Worm (Caenorhabditis elegans) whole organism, L1 larva: Measurements from ENCODE around the gene shc-3.

Experiments
- C04F5.9 ChIP-seq: sonication (generic microtip); optimal IDR thresholded peaks from 2 replicates; lab custom pipeline; 2016; ENCODE audit warnings: missing genetic modification characterization, missing compliant biosample characterization
- C16A3.4 ChIP-seq: fragments of 150-350 bp; optimal IDR thresholded peaks from 2 replicates; lab custom pipeline; 2014; ENCODE audit warnings: missing biosample characterization, missing genetic modification characterization
- C34B4.2 ChIP-seq: sonication (generic microtip); optimal IDR thresholded peaks from 2 replicates; lab custom pipeline; 2017; ENCODE audit warnings: mild to moderate bottlenecking, missing genetic modification characterization, missing compliant biosample characterization
- F16B12.6 ChIP-seq: fragments of 150-350 bp; optimal IDR thresholded peaks from 2 replicates; lab custom pipeline; 2014; ENCODE audit warnings: missing biosample characterization, missing genetic modification characterization
- Y116A8C.19 ChIP-seq: sonication (generic microtip); optimal IDR thresholded peaks from 2 replicates; lab custom pipeline; 2016; ENCODE audit warnings: missing compliant biosample characterization, missing genetic modification characterization, borderline replicate concordance
- ceh-82 ChIP-seq, 3 experiments: fragments of 150-350 bp in 1 of 3; sonication (generic microtip) in 2 of 3; optimal IDR thresholded peaks; 2 replicates each; lab custom pipeline; 2014 to 2017; ENCODE audit warnings: missing biosample characterization in 3 of 3, missing genetic modification characterization in 3 of 3
- ceh-88 ChIP-seq: fragments of 200-800 bp; sonication (Bioruptor generic); IDR thresholded peaks from 2 replicates; pipeline ENCODE4 v1.3.6; 2022; ENCODE audit warnings: missing genetic modification characterization, missing compliant biosample characterization
- ces-1 ChIP-seq: fragments of 150-350 bp; optimal IDR thresholded peaks from 2 replicates; lab custom pipeline; 2014; ENCODE audit warnings: missing biosample characterization, missing genetic modification reagents, missing genetic modification characterization
- dsc-1 ChIP-seq: sonication (generic microtip); optimal IDR thresholded peaks from 2 replicates; lab custom pipeline; 2016; ENCODE audit warnings: mild to moderate bottlenecking, missing genetic modification characterization, missing compliant biosample characterization
- efl-1 ChIP-seq, 4 experiments: fragments of 150-350 bp; optimal IDR thresholded peaks in 3 of 4; peaks in 1 of 4; 1 replicate in 1 of 4; 2 replicates in 3 of 4; lab custom pipeline; 2014; ENCODE audit warnings: missing biosample characterization in 2 of 4, missing genetic modification characterization in 2 of 4, missing genetic modification reagents in 2 of 4
- egl-27 ChIP-seq, 2 experiments: fragments of 150-350 bp in 1 of 2; sonication (generic microtip); optimal IDR thresholded peaks; 3 replicates each; lab custom pipeline; 2017 to 2018; ENCODE audit warnings: missing biosample characterization in 2 of 2, missing genetic modification characterization in 2 of 2, missing genetic modification reagents in 2 of 2
- elt-2 ChIP-seq: sonication (generic microtip); optimal IDR thresholded peaks from 2 replicates; lab custom pipeline; 2016; ENCODE audit warnings: missing genetic modification characterization, mild to moderate bottlenecking, inconsistent platforms, missing compliant biosample characterization, missing genetic modification reagents
- elt-3 ChIP-seq, 6 experiments: fragments of 150-350 bp in 1 of 6; sonication (generic microtip); optimal IDR thresholded peaks; 2 replicates each; lab custom pipeline; 2017 to 2018; ENCODE audit warnings: missing biosample characterization in 6 of 6, missing genetic modification characterization in 6 of 6, inconsistent platforms in 1 of 6
- ets-5 ChIP-seq: fragments of 200-800 bp; sonication (Bioruptor generic); IDR thresholded peaks from 2 replicates; pipeline ENCODE4 v1.3.6; 2022; ENCODE audit warnings: missing genetic modification characterization, missing compliant biosample characterization
- fkh-10 ChIP-seq: sonication (generic microtip); optimal IDR thresholded peaks from 2 replicates; lab custom pipeline; 2017; ENCODE audit warnings: missing biosample characterization, missing genetic modification reagents, missing genetic modification characterization
- fkh-8 ChIP-seq: sonication (generic microtip); optimal IDR thresholded peaks from 2 replicates; lab custom pipeline; 2016; ENCODE audit warnings: mild to moderate bottlenecking, missing genetic modification characterization, missing compliant biosample characterization
- grh-1 ChIP-seq: fragments of 200-800 bp; sonication (Bioruptor generic); IDR thresholded peaks from 2 replicates; pipeline ENCODE4 v1.3.6; 2022; ENCODE audit warnings: missing genetic modification reagents, missing genetic modification characterization, missing compliant biosample characterization
- hlh-4 ChIP-seq: sonication (generic microtip); optimal IDR thresholded peaks from 2 replicates; lab custom pipeline; 2016; ENCODE audit warnings: mild to moderate bottlenecking, missing genetic modification characterization, missing compliant biosample characterization
- irx-1 ChIP-seq: sonication (generic microtip); optimal IDR thresholded peaks from 2 replicates; lab custom pipeline; 2016; ENCODE audit warnings: missing genetic modification characterization, missing compliant biosample characterization
- isw-1 ChIP-seq: fragments of 200-800 bp; sonication (Bioruptor generic); IDR thresholded peaks from 2 replicates; pipeline ENCODE4 v1.3.6; 2022; ENCODE audit warnings: missing genetic modification characterization, missing compliant biosample characterization
- lin-13 ChIP-seq: fragments of 150-350 bp; optimal IDR thresholded peaks from 2 replicates; lab custom pipeline; 2014; ENCODE audit warnings: missing biosample characterization, missing genetic modification reagents, missing genetic modification characterization
- lin-14 ChIP-seq: fragments of 200-800 bp; sonication (Bioruptor generic); optimal IDR thresholded peaks from 2 replicates; lab custom pipeline; 2018; ENCODE audit warnings: mild to moderate bottlenecking, missing genetic modification characterization, moderate library complexity, missing compliant biosample characterization
- lin-15B ChIP-seq: fragments of 150-350 bp; sonication (generic microtip); optimal IDR thresholded peaks from 3 replicates; lab custom pipeline; 2014; ENCODE audit warnings: missing biosample characterization, missing genetic modification characterization
- lin-35 ChIP-seq, 2 experiments: fragments of 150-350 bp; optimal IDR thresholded peaks; 2 replicates each; lab custom pipeline; 2014; ENCODE audit warnings: missing biosample characterization in 2 of 2, missing genetic modification characterization in 2 of 2, missing genetic modification reagents in 2 of 2
- lin-39 ChIP-seq: fragments of 150-350 bp; optimal IDR thresholded peaks from 2 replicates; lab custom pipeline; 2014; ENCODE audit warnings: missing biosample characterization, missing genetic modification reagents, missing genetic modification characterization
- lsy-2 ChIP-seq, 2 experiments: fragments of 150-350 bp; optimal IDR thresholded peaks; 2 replicates each; lab custom pipeline; 2014; ENCODE audit warnings: missing biosample characterization in 2 of 2, missing genetic modification characterization in 2 of 2
- mab-9 ChIP-seq: fragments of 200-800 bp; sonication (Bioruptor generic); IDR thresholded peaks from 2 replicates; pipeline ENCODE4 v1.3.6; 2022; ENCODE audit warnings: missing genetic modification reagents, missing genetic modification characterization, missing compliant biosample characterization
- mef-2 ChIP-seq: fragments of 150-350 bp; optimal IDR thresholded peaks from 2 replicates; lab custom pipeline; 2014; ENCODE audit warnings: missing biosample characterization, missing genetic modification characterization
- mep-1 ChIP-seq: fragments of 150-350 bp; optimal IDR thresholded peaks from 2 replicates; lab custom pipeline; 2014; ENCODE audit warnings: missing biosample characterization, missing genetic modification characterization
- nhr-11 ChIP-seq: fragments of 150-350 bp; optimal IDR thresholded peaks from 2 replicates; lab custom pipeline; 2014; ENCODE audit warnings: missing biosample characterization, missing genetic modification characterization
- nhr-12 ChIP-seq: sonication (generic microtip); optimal IDR thresholded peaks from 2 replicates; lab custom pipeline; 2017; ENCODE audit warnings: missing biosample characterization, missing genetic modification characterization
- nhr-19 ChIP-seq: fragments of 200-800 bp; sonication (Bioruptor generic); conservative IDR thresholded peaks from 2 replicates; pipeline ENCODE4 v1.3.6; 2022; ENCODE audit warnings: missing genetic modification characterization, missing compliant biosample characterization
- nhr-20 ChIP-seq: sonication (generic microtip); optimal IDR thresholded peaks from 2 replicates; lab custom pipeline; 2016; ENCODE audit warnings: mild to moderate bottlenecking, missing genetic modification characterization, missing compliant biosample characterization
- nhr-47 ChIP-seq: sonication (generic microtip); optimal IDR thresholded peaks from 2 replicates; lab custom pipeline; 2016; ENCODE audit warnings: mild to moderate bottlenecking, missing genetic modification characterization, moderate library complexity, missing compliant biosample characterization
- nhr-71 ChIP-seq: sonication (generic microtip); optimal IDR thresholded peaks from 2 replicates; lab custom pipeline; 2016; ENCODE audit warnings: mild to moderate bottlenecking, missing genetic modification characterization, moderate library complexity, missing compliant biosample characterization
- nhr-76 ChIP-seq: sonication (generic microtip); optimal IDR thresholded peaks from 2 replicates; lab custom pipeline; 2017; ENCODE audit warnings: missing biosample characterization, missing genetic modification characterization
- nhr-84 ChIP-seq: sonication (generic microtip); optimal IDR thresholded peaks from 2 replicates; lab custom pipeline; 2017; ENCODE audit warnings: missing biosample characterization, missing genetic modification characterization
- nhr-85 ChIP-seq: sonication (generic microtip); peaks from one replicate; lab custom pipeline; 2016; ENCODE audit warnings: missing genetic modification characterization, inconsistent platforms, missing compliant biosample characterization
- pqm-1 ChIP-seq: sonication (generic microtip); optimal IDR thresholded peaks from 3 replicates; lab custom pipeline; 2017; ENCODE audit warnings: missing biosample characterization, missing genetic modification characterization
- sox-4 ChIP-seq: sonication (generic microtip); optimal IDR thresholded peaks from 2 replicates; lab custom pipeline; 2016; ENCODE audit warnings: missing genetic modification characterization, missing compliant biosample characterization
- sup-37 ChIP-seq: fragments of 200-800 bp; sonication (Bioruptor generic); optimal IDR thresholded peaks from 2 replicates; lab custom pipeline; 2018; ENCODE audit warnings: mild to moderate bottlenecking, missing genetic modification characterization, missing compliant biosample characterization
- tlp-1 ChIP-seq: fragments of 150-350 bp; optimal IDR thresholded peaks from 2 replicates; lab custom pipeline; 2014; ENCODE audit warnings: missing biosample characterization, missing genetic modification characterization
- unc-130 ChIP-seq: fragments of 150-350 bp; optimal IDR thresholded peaks from 2 replicates; lab custom pipeline; 2017; ENCODE audit warnings: missing biosample characterization, missing genetic modification characterization, inconsistent platforms
- unc-30 ChIP-seq: sonication (generic microtip); optimal IDR thresholded peaks from 2 replicates; lab custom pipeline; 2017; ENCODE audit warnings: missing biosample characterization, missing genetic modification characterization
- unc-62 ChIP-seq: fragments of 150-350 bp; optimal IDR thresholded peaks from 2 replicates; lab custom pipeline; 2014; ENCODE audit warnings: missing biosample characterization, missing genetic modification reagents, missing genetic modification characterization
- unc-98 ChIP-seq: fragments of 200-800 bp; sonication (Bioruptor generic); IDR thresholded peaks from 2 replicates; pipeline ENCODE4 v1.3.6; 2022; ENCODE audit warnings: missing genetic modification characterization, missing compliant biosample characterization
- xbp-1 ChIP-seq: sonication (generic microtip); optimal IDR thresholded peaks from 2 replicates; lab custom pipeline; 2016; ENCODE audit warnings: missing genetic modification characterization, missing compliant biosample characterization
- zag-1 ChIP-seq: fragments of 150-350 bp; optimal IDR thresholded peaks from 2 replicates; lab custom pipeline; 2014; ENCODE audit warnings: missing biosample characterization, missing genetic modification characterization
- ztf-4 ChIP-seq: fragments of 150-350 bp; optimal IDR thresholded peaks from 2 replicates; lab custom pipeline; 2014; ENCODE audit warnings: missing biosample characterization, missing genetic modification characterization

shc-3 gene

DNA sequence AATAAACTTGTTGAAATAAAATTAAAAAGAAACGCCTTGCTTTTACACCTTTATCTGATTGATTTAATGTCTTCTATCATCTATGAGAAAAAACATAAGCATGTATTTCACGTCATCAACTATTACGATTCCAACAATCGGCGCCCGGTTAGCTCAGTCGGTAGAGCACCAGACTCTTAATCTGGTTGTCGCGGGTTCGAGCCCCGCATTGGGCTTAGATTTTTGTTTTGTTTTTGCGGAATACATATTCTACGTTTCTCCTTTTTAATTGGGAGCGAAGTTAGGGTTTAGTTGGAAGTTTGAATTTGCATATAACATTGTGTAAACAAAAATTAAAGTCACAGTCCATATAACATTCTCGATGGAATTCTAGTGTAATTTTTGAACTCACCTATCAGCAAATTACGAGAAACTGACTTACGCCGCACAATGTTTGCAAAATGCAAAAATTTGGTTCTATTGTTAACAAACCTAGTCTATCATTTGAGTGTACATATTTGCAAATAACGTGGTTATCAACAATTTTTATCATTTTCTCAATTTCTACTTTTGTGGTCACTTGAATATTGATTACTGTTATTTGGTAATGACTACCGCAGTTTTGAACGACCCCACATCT lies at the start of gene shc-3:
TSS of gene shc-3 (plus strand) at position 484 of the 619 bp plus-strand sequence.
- TF ChIP-seq nhr-85 (tag; lab: Kevin White, UChicago): no peak
- no peak for TF ChIP-seq dsc-1 (tag; lab: Kevin White, UChicago)
- TF ChIP-seq ztf-4 (tag; lab: Kevin White, UChicago): no peak
- no peak for TF ChIP-seq elt-3 (tag; optimal IDR thresholded peaks at IDR 0.05; lab: Kevin White, UChicago)
- no peak for TF ChIP-seq unc-130 (tag; lab: Kevin White, UChicago)
- TF ChIP-seq grh-1: no peak
- peak; percentile 58 for TF ChIP-seq elt-2 (tag; lab: Kevin White, UChicago)

DNA sequence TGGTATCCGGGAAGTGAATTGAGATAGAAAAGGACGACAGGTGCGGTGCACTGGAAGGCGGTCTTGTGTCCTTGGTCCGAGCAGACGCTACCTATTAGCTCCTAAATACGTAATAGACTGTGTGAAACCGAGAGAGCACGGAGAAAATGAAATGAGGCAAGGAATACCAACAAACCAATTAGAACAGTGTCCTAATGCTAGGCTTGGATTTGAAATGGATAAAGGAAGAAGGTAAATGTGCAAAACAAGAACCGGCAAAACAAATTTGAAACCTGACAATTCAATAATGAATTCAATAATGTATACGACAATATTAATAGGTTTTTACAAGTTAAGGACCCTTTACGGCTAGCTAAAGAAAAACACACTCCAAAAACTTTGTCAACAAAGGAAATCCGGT lies 48.6 kb upstream of the shc-3 start, which contains the start of gene C04A11.2:
TSS of gene C04A11.2 (minus strand) at position 101 of the 400 bp plus-strand sequence.
- TF ChIP-seq lin-13 (GFP tag; lab: Kevin White, UChicago) (no peak), ets-5 (GFP tag; lab: Robert Waterston, UW) (no peak), lsy-2 (tag; optimal IDR thresholded peaks at IDR 0.05; lab: Kevin White, UChicago) (no peak), Y116A8C.19 (no peak), hlh-4 (tag; lab: Kevin White, UChicago) (no peak), lin-15B (no peak), efl-1 (optimal IDR thresholded peaks at IDR 0.05; lab: Kevin White, UChicago) (no peak), efl-1 (GFP tag; optimal IDR thresholded peaks at IDR 0.05 in 1 of 2; lab: Kevin White, UChicago) (peak in 1 of 2 experiments; percentile 25), egl-27 (tag; optimal IDR thresholded peaks at IDR 0.05; lab: Kevin White, UChicago) (no peak)

DNA sequence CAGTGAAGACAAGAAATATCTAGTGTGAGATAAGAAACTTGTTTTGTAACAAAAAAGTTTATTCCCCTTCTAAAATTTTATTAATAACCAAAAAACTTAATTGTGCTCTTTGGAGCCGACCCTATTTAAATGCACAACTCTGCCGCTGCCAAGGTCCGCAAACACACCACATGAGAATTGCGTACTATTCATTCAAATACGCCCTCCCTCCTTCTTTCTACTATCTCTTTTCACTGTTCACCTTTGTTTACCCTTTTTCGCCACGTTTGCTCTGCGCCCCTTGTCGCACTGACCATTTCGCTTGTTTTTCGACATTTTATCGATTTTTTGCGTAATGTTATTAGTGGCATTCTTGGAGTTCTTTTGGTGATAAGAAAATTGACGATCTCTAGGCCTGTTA lies 47.7 kb upstream of the shc-3 start:
- TF ChIP-seq nhr-11: no peak
- TF ChIP-seq nhr-84 (tag; lab: Kevin White, UChicago): no peak
- TF ChIP-seq lin-39 (tag; lab: Kevin White, UChicago): no peak
- peak; percentile 49 for TF ChIP-seq mep-1 (tag; lab: Kevin White, UChicago)
- no peak for TF ChIP-seq fkh-8
- peak; percentile 14; the same call in 1 of the 2 replicates for TF ChIP-seq nhr-19
- peak; percentile 26 for TF ChIP-seq xbp-1 (tag; lab: Kevin White, UChicago)
- no peak for TF ChIP-seq unc-98 (GFP tag; lab: Robert Waterston, UW)
- TF ChIP-seq irx-1 (tag; lab: Kevin White, UChicago): no peak
- no peak for TF ChIP-seq unc-30
- TF ChIP-seq C16A3.4 (tag; lab: Kevin White, UChicago): peak; percentile 39
- peak; percentile 26 to 80 for TF ChIP-seq lin-35 (GFP tag; optimal IDR thresholded peaks at IDR 0.05; lab: Kevin White, UChicago)
- TF ChIP-seq lin-14 (GFP tag; lab: Kevin White, UChicago): peak; percentile 69
- no peak for TF ChIP-seq mab-9
- peak; percentile 82 for TF ChIP-seq F16B12.6
- TF ChIP-seq ceh-88 (GFP tag; lab: Robert Waterston, UW): no peak
- TF ChIP-seq unc-62: no peak
- TF ChIP-seq C04F5.9 (tag; lab: Kevin White, UChicago): no peak
- TF ChIP-seq nhr-76 (tag; lab: Kevin White, UChicago): no peak
- TF ChIP-seq sup-37: no peak
- no peak for TF ChIP-seq mef-2 (tag; lab: Kevin White, UChicago)
- no peak for TF ChIP-seq ces-1
- TF ChIP-seq isw-1 (GFP tag; lab: Robert Waterston, UW): no peak
- TF ChIP-seq ztf-4 (tag; lab: Kevin White, UChicago): no peak
- TF ChIP-seq nhr-20 (tag; lab: Kevin White, UChicago): peak; percentile 51
- no peak for TF ChIP-seq nhr-12 (tag; lab: Kevin White, UChicago)
- no peak for TF ChIP-seq sox-4 (tag; lab: Kevin White, UChicago)
- no peak for TF ChIP-seq C34B4.2
- TF ChIP-seq nhr-85 (tag; lab: Kevin White, UChicago): peak; percentile 51
- no peak for TF ChIP-seq lin-13 (GFP tag; lab: Kevin White, UChicago)
- TF ChIP-seq lsy-2 (tag; optimal IDR thresholded peaks at IDR 0.05; lab: Kevin White, UChicago): peak in 1 of 2 experiments; percentile 52
- TF ChIP-seq tlp-1 (tag; lab: Kevin White, UChicago): no peak
- TF ChIP-seq nhr-71 (tag; lab: Kevin White, UChicago): peak; percentile 53
- TF ChIP-seq zag-1: no peak
- peak; percentile 45 for TF ChIP-seq nhr-47 (tag; lab: Kevin White, UChicago)
- no peak for TF ChIP-seq ets-5 (GFP tag; lab: Robert Waterston, UW)
- TF ChIP-seq pqm-1 (tag; lab: Kevin White, UChicago): no peak
- no peak for TF ChIP-seq fkh-10
- TF ChIP-seq ceh-82 (tag; optimal IDR thresholded peaks at IDR 0.05; lab: Kevin White, UChicago): peak in 2 of 3 experiments; percentile 3 to 32
